Worm (Caenorhabditis elegans): ENCODE measurements around the gene Y50E8A.6.
"Not testable (repeated sequence)": the region's sequence is repeated elsewhere in the genome, so short reads cannot be mapped to it uniquely, and the experiment has no call there.

Y50E8A.6 gene

ce11 chrV:14762563-14762962, 21.4 kb upstream of the Y50E8A.6 start:
- TF ChIP-seq ceh-2 (tag; optimal IDR thresholded peaks at IDR 0.05) (no peak), fkh-6 (tag; optimal IDR thresholded peaks at IDR 0.05) (no peak), che-1 (tag; optimal IDR thresholded peaks at IDR 0.05) (no peak), unc-3 (GFP tag; conservative IDR thresholded peaks at IDR 0.05) (no peak), unc-3 (tag; optimal IDR thresholded peaks at IDR 0.05) (no peak), ahr-1 (tag; optimal IDR thresholded peaks at IDR 0.05) (no peak), tbx-7 (tag; optimal IDR thresholded peaks at IDR 0.05) (no peak), lim-6 (tag; optimal IDR thresholded peaks at IDR 0.05) (no peak), sdc-2 (tag; optimal IDR thresholded peaks at IDR 0.05) (no peak), C08G9.2 (tag; optimal IDR thresholded peaks at IDR 0.05) (no peak), fax-1 (tag; optimal IDR thresholded peaks at IDR 0.05) (no peak), syd-9 (tag; optimal IDR thresholded peaks at IDR 0.05) (no peak), ceh-22 (tag; optimal IDR thresholded peaks at IDR 0.05) (no peak), nfya-1 (tag; optimal IDR thresholded peaks at IDR 0.05) (no peak), T23F11.4 (GFP tag; optimal IDR thresholded peaks at IDR 0.05) (no peak), ceh-48 (tag; optimal IDR thresholded peaks at IDR 0.05) (no peak), ceh-9 (tag; optimal IDR thresholded peaks at IDR 0.05) (no peak), elt-4 (tag; optimal IDR thresholded peaks at IDR 0.05) (no peak), hlh-8 (tag; optimal IDR thresholded peaks at IDR 0.05) (no peak), tbx-2 (tag; optimal IDR thresholded peaks at IDR 0.05) (no peak)

- not testable (repeated sequence) for TF ChIP-seq elt-4, nfya-1, ceh-22 (tag; optimal IDR thresholded peaks at IDR 0.05)
Observed at ce11 chrV:14750357-14750756, 9.2 kb upstream of the Y50E8A.6 start, which contains the start of gene nspa-10. Gene nspa-10, minus strand, starts transcription at chrV:14750457.

- TF ChIP-seq ceh-48 (tag; optimal IDR thresholded peaks at IDR 0.05) = no peak
- TF ChIP-seq sox-4 (tag; optimal IDR thresholded peaks at IDR 0.05) = no peak
- TF ChIP-seq ref-2 (tag; optimal IDR thresholded peaks at IDR 0.05) = no peak
- no peak for TF ChIP-seq pag-3 (tag; optimal IDR thresholded peaks at IDR 0.05; ENCODE audit: borderline replicate concordance)
- TF ChIP-seq fax-1 (tag; optimal IDR thresholded peaks at IDR 0.05) = no peak
- no peak for TF ChIP-seq ztf-16 (tag; optimal IDR thresholded peaks at IDR 0.05)
- TF ChIP-seq gmeb-2 (tag; optimal IDR thresholded peaks at IDR 0.05) = no peak
- TF ChIP-seq pros-1 (tag; optimal IDR thresholded peaks at IDR 0.05) = no peak
- TF ChIP-seq ets-4 (tag; optimal IDR thresholded peaks at IDR 0.05) = no peak
- no peak for TF ChIP-seq syd-9 (tag; optimal IDR thresholded peaks at IDR 0.05)
- TF ChIP-seq hlh-8 (tag; optimal IDR thresholded peaks at IDR 0.05) = no peak
- no peak for TF ChIP-seq hlh-6 (tag; optimal IDR thresholded peaks at IDR 0.05)
- no peak for TF ChIP-seq pax-1 (tag; optimal IDR thresholded peaks at IDR 0.05)
- TF ChIP-seq sox-2 (GFP tag; IDR thresholded peaks at IDR 0.05) = no peak
- TF ChIP-seq lim-6 (tag; optimal IDR thresholded peaks at IDR 0.05) = no peak
- no peak for TF ChIP-seq tbx-7 (tag; optimal IDR thresholded peaks at IDR 0.05)
- TF ChIP-seq ceh-18 (tag; optimal IDR thresholded peaks at IDR 0.05) = no peak
- no peak for TF ChIP-seq K02D7.2 (tag; optimal IDR thresholded peaks at IDR 0.05)
- no peak for TF ChIP-seq pqm-1 (tag; optimal IDR thresholded peaks at IDR 0.05)
Observed at ce11 chrV:14748608-14749137, 7.5 kb upstream of the Y50E8A.6 start, which contains the start of the genes lipl-8 and Y50E8A.22. Gene lipl-8, minus strand, starts transcription at chrV:14748708. Gene Y50E8A.22, minus strand, starts transcription at chrV:14749087.

ce11 chrV:14746975-14747374, 5.8 kb upstream of the Y50E8A.6 start:
- TF ChIP-seq ceh-6 (GFP tag; optimal IDR thresholded peaks at IDR 0.05) (no peak), ceh-34 (tag; optimal IDR thresholded peaks at IDR 0.05) (no peak), madf-2 (tag; optimal IDR thresholded peaks at IDR 0.05) (no peak), sox-4 (tag; optimal IDR thresholded peaks at IDR 0.05) (no peak), nhr-232 (tag; optimal IDR thresholded peaks at IDR 0.05) (no peak), fkh-6 (tag; optimal IDR thresholded peaks at IDR 0.05) (no peak), dve-1 (tag; optimal IDR thresholded peaks at IDR 0.05) (no peak), ceh-9 (tag; optimal IDR thresholded peaks at IDR 0.05) (no peak), fax-1 (tag; optimal IDR thresholded peaks at IDR 0.05) (no peak), ceh-30 (tag; optimal IDR thresholded peaks at IDR 0.05) (no peak), unc-42 (tag; optimal IDR thresholded peaks at IDR 0.05) (no peak), pros-1 (tag; optimal IDR thresholded peaks at IDR 0.05) (no peak), ceh-2 (tag; optimal IDR thresholded peaks at IDR 0.05) (no peak), gmeb-2 (tag; optimal IDR thresholded peaks at IDR 0.05) (no peak)
